Worm (Caenorhabditis elegans) whole organism, young adult: ENCODE measurements around the gene C37C3.18.

Experiments used
- F23B12.7 ChIP-seq: sonication (generic microtip); optimal IDR thresholded peaks from 2 replicates; lab custom pipeline; 2017; ENCODE audit warnings: missing genetic modification characterization, mild to moderate bottlenecking, missing compliant biosample characterization, antibody characterized with exemption, moderate library complexity; ENCODE audit not compliant: insufficient read depth
- F33H1.4 ChIP-seq: fragments of 200-800 bp; sonication (Bioruptor generic); IDR thresholded peaks from 2 replicates; pipeline ENCODE4 v1.3.6; 2022; ENCODE audit warnings: missing genetic modification reagents, missing genetic modification characterization, missing compliant biosample characterization
- F49E8.2 ChIP-seq: sonication (generic microtip); optimal IDR thresholded peaks from 3 replicates; lab custom pipeline; 2017; ENCODE audit warnings: missing genetic modification characterization, mild to moderate bottlenecking, missing compliant biosample characterization, antibody characterized with exemption, moderate library complexity; ENCODE audit not compliant: insufficient read depth
- F52B5.7 ChIP-seq: sonication (generic microtip); optimal IDR thresholded peaks from 2 replicates; lab custom pipeline; 2016; ENCODE audit warnings: mild to moderate bottlenecking, missing genetic modification characterization, missing compliant biosample characterization
- Y53F4B.3 ChIP-seq: fragments of 200-800 bp; sonication (Bioruptor generic); IDR thresholded peaks from 2 replicates; pipeline ENCODE4 v1.3.6; 2022; ENCODE audit warnings: missing genetic modification reagents, missing genetic modification characterization, missing compliant biosample characterization
- ama-1 ChIP-seq, 3 experiments: fragments of 150-350 bp in 1 of 3; sonication (generic microtip) in 2 of 3; optimal IDR thresholded peaks; 2 replicates each; lab custom pipeline; 2014 to 2018; ENCODE audit warnings: missing biosample characterization in 2 of 3, missing genetic modification characterization in 2 of 3, missing genetic modification reagents in 2 of 3
- athp-1 ChIP-seq: sonication (generic microtip); optimal IDR thresholded peaks from 2 replicates; lab custom pipeline; 2017; ENCODE audit warnings: mild to moderate bottlenecking, missing genetic modification characterization, missing compliant biosample characterization
- attf-5 ChIP-seq: fragments of 200-800 bp; sonication (Bioruptor generic); optimal IDR thresholded peaks from 2 replicates; lab custom pipeline; 2018; ENCODE audit warnings: mild to moderate bottlenecking, missing genetic modification characterization, missing compliant biosample characterization
- ccch-3 ChIP-seq: fragments of 200-800 bp; sonication (Bioruptor generic); optimal IDR thresholded peaks from 2 replicates; lab custom pipeline; 2018; ENCODE audit warnings: mild to moderate bottlenecking, missing genetic modification characterization, missing compliant biosample characterization
- cebp-1 ChIP-seq, 2 experiments: fragments of 200-800 bp in 1 of 2; sonication (Bioruptor generic) in 1 of 2; sonication (generic microtip) in 1 of 2; IDR thresholded peaks in 1 of 2; optimal IDR thresholded peaks in 1 of 2; 2 replicates each; pipeline versions ENCODE4 v1.3.6 to Lab custom; 2017 to 2022; ENCODE audit warnings: missing compliant biosample characterization in 2 of 2, missing genetic modification characterization in 2 of 2, mild to moderate bottlenecking in 1 of 2, missing genetic modification reagents in 1 of 2, moderate library complexity in 1 of 2
- cebp-2 ChIP-seq: fragments of 200-800 bp; sonication (Bioruptor generic); IDR thresholded peaks from 2 replicates; pipeline ENCODE4 v1.3.6; 2022; ENCODE audit warnings: missing genetic modification characterization, missing compliant biosample characterization
- ceh-100 ChIP-seq: fragments of 200-800 bp; sonication (Bioruptor generic); IDR thresholded peaks from 2 replicates; pipeline ENCODE4 v1.3.6; 2022; ENCODE audit warnings: missing genetic modification reagents, missing genetic modification characterization, missing compliant biosample characterization
- ceh-27 ChIP-seq: fragments of 200-800 bp; sonication (Bioruptor generic); optimal IDR thresholded peaks from 2 replicates; lab custom pipeline; 2018; ENCODE audit warnings: mild to moderate bottlenecking, missing genetic modification characterization, moderate library complexity, missing compliant biosample characterization
- ceh-40 ChIP-seq: fragments of 200-800 bp; sonication (Bioruptor generic); IDR thresholded peaks from 2 replicates; pipeline ENCODE4 v1.3.6; 2022; ENCODE audit warnings: missing genetic modification characterization, missing compliant biosample characterization
- efl-1 ChIP-seq: fragments of 150-350 bp; optimal IDR thresholded peaks from 2 replicates; lab custom pipeline; 2014; ENCODE audit warnings: missing biosample characterization, missing genetic modification reagents, missing genetic modification characterization
- egl-44 ChIP-seq: fragments of 200-800 bp; sonication (Bioruptor generic); IDR thresholded peaks from 2 replicates; pipeline ENCODE4 v1.3.6; 2022; ENCODE audit warnings: missing genetic modification reagents, missing genetic modification characterization, missing compliant biosample characterization
- ekl-4 ChIP-seq: fragments of 200-800 bp; sonication (Bioruptor generic); IDR thresholded peaks from 2 replicates; pipeline ENCODE4 v1.3.6; 2022; ENCODE audit warnings: missing genetic modification reagents, missing genetic modification characterization, missing compliant biosample characterization
- hlh-12 ChIP-seq: sonication (generic microtip); optimal IDR thresholded peaks from 2 replicates; lab custom pipeline; 2016; ENCODE audit warnings: missing genetic modification characterization, missing compliant biosample characterization
- hmg-1.2 ChIP-seq: fragments of 200-800 bp; sonication (Bioruptor generic); IDR thresholded peaks from 2 replicates; pipeline ENCODE4 v1.3.6; 2022; ENCODE audit warnings: missing genetic modification reagents, missing genetic modification characterization, missing compliant biosample characterization
- lag-1 ChIP-seq: fragments of 200-800 bp; sonication (Bioruptor generic); IDR thresholded peaks from 2 replicates; pipeline ENCODE4 v1.3.6; 2022; ENCODE audit warnings: missing genetic modification reagents, missing genetic modification characterization, missing compliant biosample characterization
- let-607 ChIP-seq, 2 experiments: fragments of 200-800 bp in 1 of 2; sonication (Bioruptor generic) in 1 of 2; sonication (generic microtip) in 1 of 2; optimal IDR thresholded peaks; 2 replicates each; lab custom pipeline; 2016 to 2018; ENCODE audit warnings: mild to moderate bottlenecking in 2 of 2, missing compliant biosample characterization in 2 of 2, missing genetic modification characterization in 2 of 2, moderate library complexity in 2 of 2, missing genotype in 1 of 2
- madf-3 ChIP-seq: fragments of 200-800 bp; sonication (Bioruptor generic); IDR thresholded peaks from 2 replicates; pipeline ENCODE4 v1.3.6; 2022; ENCODE audit warnings: missing genetic modification reagents, missing genetic modification characterization, missing compliant biosample characterization
- madf-8 ChIP-seq: fragments of 200-800 bp; sonication (Bioruptor generic); conservative IDR thresholded peaks from 2 replicates; pipeline ENCODE4 v1.3.6; 2022; ENCODE audit warnings: missing genetic modification reagents, missing genetic modification characterization, missing compliant biosample characterization
- nfya-1 ChIP-seq: sonication (generic microtip); optimal IDR thresholded peaks from 2 replicates; lab custom pipeline; 2017; ENCODE audit warnings: antibody characterized with exemption, missing compliant biosample characterization, missing genetic modification characterization, borderline replicate concordance; ENCODE audit not compliant: insufficient read depth
- nhr-90 ChIP-seq: sonication (generic microtip); optimal IDR thresholded peaks from 2 replicates; lab custom pipeline; 2016; ENCODE audit warnings: missing genotype, mild to moderate bottlenecking, missing genetic modification characterization, missing compliant biosample characterization
- repo-1 ChIP-seq: sonication (generic microtip); optimal IDR thresholded peaks from 2 replicates; lab custom pipeline; 2017; ENCODE audit warnings: mild to moderate bottlenecking, missing genetic modification characterization, missing compliant biosample characterization
- sea-2 ChIP-seq: fragments of 200-800 bp; sonication (Bioruptor generic); IDR thresholded peaks from 2 replicates; pipeline ENCODE4 v1.3.6; 2022; ENCODE audit warnings: missing genetic modification characterization, missing compliant biosample characterization
- snpc-1.3 ChIP-seq: sonication (generic microtip); optimal IDR thresholded peaks from 2 replicates; lab custom pipeline; 2017; ENCODE audit warnings: missing genetic modification characterization, mild to moderate bottlenecking, missing compliant biosample characterization, antibody characterized with exemption, moderate library complexity, missing genotype, missing genetic modification reagents; ENCODE audit not compliant: insufficient read depth
- snpc-4 ChIP-seq, 5 experiments: fragments of 150-350 bp in 1 of 5; sonication (generic microtip) in 4 of 5; optimal IDR thresholded peaks; 2 replicates each; lab custom pipeline; 2014 to 2018; ENCODE audit warnings: missing genetic modification characterization in 5 of 5, missing biosample characterization in 3 of 5, antibody characterized with exemption in 2 of 5, mild to moderate bottlenecking in 2 of 5, missing compliant biosample characterization in 2 of 5, missing genotype in 2 of 5, moderate library complexity in 2 of 5, missing genetic modification reagents in 1 of 5
- tlf-1 ChIP-seq: fragments of 200-800 bp; sonication (Bioruptor generic); optimal IDR thresholded peaks from 2 replicates; lab custom pipeline; 2018; ENCODE audit warnings: mild to moderate bottlenecking, missing genetic modification characterization, missing compliant biosample characterization
- unc-130 ChIP-seq: sonication (generic microtip); optimal IDR thresholded peaks from 2 replicates; lab custom pipeline; 2016; ENCODE audit warnings: missing genetic modification reagents, missing genetic modification characterization, missing compliant biosample characterization
- zfh-2 ChIP-seq: fragments of 200-800 bp; sonication (Bioruptor generic); conservative IDR thresholded peaks from 2 replicates; pipeline ENCODE4 v1.3.6; 2022; ENCODE audit warnings: missing genetic modification reagents, missing genetic modification characterization, missing compliant biosample characterization
- zim-3 ChIP-seq: sonication (generic microtip); optimal IDR thresholded peaks from 2 replicates; lab custom pipeline; 2017; ENCODE audit warnings: mild to moderate bottlenecking, missing genetic modification characterization, moderate library complexity, missing compliant biosample characterization
- ztf-18 ChIP-seq: sonication (generic microtip); optimal IDR thresholded peaks from 2 replicates; lab custom pipeline; 2016; ENCODE audit warnings: missing genotype, mild to moderate bottlenecking, missing genetic modification characterization, missing compliant biosample characterization
- ztf-28 ChIP-seq: fragments of 200-800 bp; sonication (Bioruptor generic); IDR thresholded peaks from 2 replicates; pipeline ENCODE4 v1.3.6; 2022; ENCODE audit warnings: missing genetic modification reagents, missing genetic modification characterization, missing compliant biosample characterization
- ztf-3 ChIP-seq: fragments of 200-800 bp; sonication (Bioruptor generic); optimal IDR thresholded peaks from 2 replicates; lab custom pipeline; 2018; ENCODE audit warnings: mild to moderate bottlenecking, missing genetic modification characterization, missing compliant biosample characterization

C37C3.18 gene

ce11 chrV:7837809-7838208 is 17.0 kb upstream of the C37C3.18 start, which contains the start of gene ttr-33 (continued):
- no peak for TF ChIP-seq F33H1.4
- no peak for TF ChIP-seq ztf-28 (GFP tag; lab: Robert Waterston, UW)

ce11 chrV:7839485-7839884 is 15.3 kb upstream of the C37C3.18 start, which contains the start of gene C37C3.12:
Gene C37C3.12 (minus strand): TSS chrV:7839585.
- TF ChIP-seq cebp-2 (GFP tag; lab: Robert Waterston, UW) (no peak), snpc-4 (GFP tag; optimal IDR thresholded peaks at IDR 0.05; lab: Kevin White, UChicago) (no peak), snpc-4 (tag; optimal IDR thresholded peaks at IDR 0.05; lab: Kevin White, UChicago) (no peak), ztf-3 (GFP tag; lab: Kevin White, UChicago) (no peak), nhr-90 (tag; lab: Kevin White, UChicago) (no peak), cebp-1 (GFP tag; IDR thresholded peaks at IDR 0.05; lab: Robert Waterston, UW) (no peak), cebp-1 (tag; optimal IDR thresholded peaks at IDR 0.05; lab: Kevin White, UChicago) (no peak), F52B5.7 (tag; lab: Kevin White, UChicago) (no peak), lag-1 (GFP tag; lab: Robert Waterston, UW) (no peak), F23B12.7 (tag; lab: Kevin White, UChicago) (no peak), Y53F4B.3 (no peak)

ce11 chrV:7842228-7842627 is 12.6 kb upstream of the C37C3.18 start, which contains the start of gene grd-8:
Gene grd-8 (plus strand): TSS chrV:7842528.
- no peak for TF ChIP-seq hlh-12
- no peak for TF ChIP-seq egl-44 (GFP tag; lab: Robert Waterston, UW)
- TF ChIP-seq madf-3 (GFP tag; lab: Robert Waterston, UW): no peak
- no peak for TF ChIP-seq madf-8 (GFP tag; lab: Robert Waterston, UW)
- no peak for TF ChIP-seq let-607 (tag; optimal IDR thresholded peaks at IDR 0.05; lab: Kevin White, UChicago)
- no peak for TF ChIP-seq efl-1 (GFP tag; lab: Kevin White, UChicago)
- no peak for TF ChIP-seq athp-1
- no peak for TF ChIP-seq repo-1 (tag; lab: Kevin White, UChicago)
- TF ChIP-seq, all 124 proteins: peak for 0

DNA sequence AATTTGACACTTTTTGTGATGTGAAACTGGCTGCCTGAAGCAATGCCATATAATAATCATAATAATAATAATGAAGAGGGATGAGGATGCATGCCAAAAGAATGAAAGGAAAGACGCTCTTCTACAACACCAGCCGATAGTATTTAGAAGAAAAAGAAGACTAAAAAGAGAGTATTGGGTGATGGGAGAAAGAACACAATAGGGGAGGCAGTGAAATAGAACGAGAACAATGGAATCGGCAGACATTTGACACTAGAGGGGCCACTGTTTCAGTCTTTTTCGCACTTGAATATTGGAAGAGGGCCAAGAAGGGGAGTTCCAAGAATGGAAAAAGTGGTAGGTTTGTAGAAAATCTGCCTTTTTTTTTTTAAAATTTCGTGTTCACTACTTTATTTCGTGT is 7.6 kb upstream of the C37C3.18 start, which contains the start of gene memo-1:
memo-1 (minus strand) TSS at position 2 of the 400 bp plus-strand sequence.
- no peak for TF ChIP-seq tlf-1 (GFP tag; lab: Kevin White, UChicago)
- peak; percentile 84 for TF ChIP-seq ama-1 (optimal IDR thresholded peaks at IDR 0.05; lab: Kevin White, UChicago)
- TF ChIP-seq ama-1 (GFP tag; optimal IDR thresholded peaks at IDR 0.05; lab: Kevin White, UChicago): no peak
- TF ChIP-seq ceh-100 (GFP tag; lab: Robert Waterston, UW): no peak
- TF ChIP-seq ceh-27 (GFP tag; lab: Kevin White, UChicago): peak; percentile 26
- 0 out of 2 replicates have a peak, but pooled peaks have one; percentile 6 for TF ChIP-seq hmg-1.2
- TF ChIP-seq hlh-12: no peak
- no peak for TF ChIP-seq F49E8.2 (tag; lab: Kevin White, UChicago)
- no peak for TF ChIP-seq zim-3 (tag; lab: Kevin White, UChicago)
- TF ChIP-seq sea-2 (GFP tag; lab: Robert Waterston, UW): no peak
- no peak for TF ChIP-seq snpc-1.3 (tag; lab: Kevin White, UChicago)

DNA sequence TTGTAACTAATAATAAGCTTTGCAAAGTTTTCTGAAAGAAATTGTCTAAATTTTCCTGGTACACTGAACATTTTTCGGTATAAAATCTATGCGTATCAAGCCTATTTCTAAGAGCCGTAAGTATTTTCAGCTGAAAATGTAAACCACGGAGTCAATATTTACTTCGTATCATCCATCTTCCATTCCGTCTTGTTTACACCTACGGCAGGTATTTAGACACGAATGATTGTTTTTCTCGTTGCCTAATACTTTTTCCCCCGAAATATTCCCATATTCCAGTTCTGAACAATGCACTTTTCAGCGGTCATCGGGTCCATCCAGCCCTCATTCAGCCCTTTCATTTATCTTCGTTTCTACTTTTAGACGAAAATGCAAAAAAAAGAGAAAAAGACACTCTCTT is 7.1 kb upstream of the C37C3.18 start:
- no peak for TF ChIP-seq ceh-40 (GFP tag; lab: Robert Waterston, UW)
- no peak for TF ChIP-seq ztf-18 (tag; lab: Kevin White, UChicago)
- no peak for TF ChIP-seq ceh-27 (GFP tag; lab: Kevin White, UChicago)
- no peak for TF ChIP-seq lag-1 (GFP tag; lab: Robert Waterston, UW)
- TF ChIP-seq ekl-4 (GFP tag; lab: Robert Waterston, UW): no peak
- TF ChIP-seq unc-130 (GFP tag; lab: Kevin White, UChicago): no peak
- no peak for TF ChIP-seq zim-3 (tag; lab: Kevin White, UChicago)
- no peak for TF ChIP-seq attf-5 (GFP tag; lab: Kevin White, UChicago)
- TF ChIP-seq zfh-2: no peak
- TF ChIP-seq ccch-3: no peak
- no peak for TF ChIP-seq nfya-1 (tag; lab: Kevin White, UChicago)
